Fruit fly (Drosophila melanogaster) whole organism, prepupa: Measurements from ENCODE around the gene uncNacbeta.

Source experiments
- CG3032 ChIP-seq: fragments of 200-800 bp; optimal IDR thresholded peaks from 2 replicates; lab custom pipeline; 2019; ENCODE audit warnings: missing biosample characterization, mild to moderate bottlenecking, missing genetic modification characterization, moderate library complexity
- CG34406 ChIP-seq: fragments of 200-800 bp; sonication (Bioruptor generic); optimal IDR thresholded peaks from 3 replicates; lab custom pipeline; 2016; ENCODE audit warnings: missing biosample characterization, missing genetic modification characterization
- CG4318 ChIP-seq: fragments of 200-800 bp; sonication (Bioruptor generic); optimal IDR thresholded peaks from 3 replicates; lab custom pipeline; 2017; ENCODE audit warnings: missing biosample characterization, mild to moderate bottlenecking, missing genetic modification characterization
- CG7368 ChIP-seq: fragments of 200-800 bp; sonication (Bioruptor generic); optimal IDR thresholded peaks from 3 replicates; lab custom pipeline; 2016; ENCODE audit warnings: missing biosample characterization, missing genetic modification characterization
- CG8119 ChIP-seq: fragments of 200-800 bp; sonication (Bioruptor generic); IDR thresholded peaks from 3 replicates; pipeline ENCODE4 v1.3.6; 2022; ENCODE audit warnings: missing biosample characterization, missing genetic modification characterization
- CG8632 ChIP-seq: fragments of 200-800 bp; sonication (Bioruptor generic); optimal IDR thresholded peaks from 3 replicates; lab custom pipeline; 2016; ENCODE audit warnings: missing biosample characterization, missing genetic modification characterization
- OdsH ChIP-seq: fragments of 200-800 bp; sonication (Bioruptor generic); optimal IDR thresholded peaks from 3 replicates; lab custom pipeline; 2016; ENCODE audit warnings: missing biosample characterization, missing genetic modification characterization
- dsx ChIP-seq: fragments of 200-800 bp; optimal IDR thresholded peaks from 3 replicates; lab custom pipeline; 2019; ENCODE audit warnings: missing biosample characterization, mild to moderate bottlenecking, missing genetic modification characterization, moderate library complexity; ENCODE audit not compliant: poor library complexity, severe bottlenecking
- fkh ChIP-seq: fragments of 200-800 bp; sonication (Bioruptor generic); optimal IDR thresholded peaks from 3 replicates; lab custom pipeline; 2017; ENCODE audit warnings: missing biosample characterization, mild to moderate bottlenecking, missing genetic modification characterization, moderate library complexity
- topi ChIP-seq: fragments of 200-800 bp; sonication (Bioruptor generic); optimal IDR thresholded peaks from 3 replicates; lab custom pipeline; 2016; ENCODE audit warnings: missing biosample characterization, missing genetic modification characterization
- vri ChIP-seq: fragments of 200-800 bp; sonication (Bioruptor generic); optimal IDR thresholded peaks from 3 replicates; lab custom pipeline; 2016; ENCODE audit warnings: missing biosample characterization, mild to moderate bottlenecking, missing genetic modification characterization

- TF ChIP-seq CG34406 = no peak
- no peak for TF ChIP-seq CG8119 (GFP tag; lab: Robert Waterston, UW)
- TF ChIP-seq fkh (GFP tag; lab: Kevin White, UChicago) = no peak
- no peak for TF ChIP-seq topi (GFP tag; lab: Kevin White, UChicago)
- TF ChIP-seq CG8632 (GFP tag; lab: Kevin White, UChicago) = no peak
- TF ChIP-seq CG7368 (GFP tag; lab: Kevin White, UChicago) = no peak
- TF ChIP-seq CG4318 (GFP tag; lab: Kevin White, UChicago) = no peak
- TF ChIP-seq CG3032 = no peak
- TF ChIP-seq vri = no peak
- no peak for TF ChIP-seq OdsH (GFP tag; lab: Kevin White, UChicago)
- no peak for TF ChIP-seq dsx
Measured at dm6 chr2L:543799-544198, 19.8 kb downstream of the uncNacbeta start.
